Fruit fly (Drosophila melanogaster) Kc167 (cell line): Measurements from ENCODE around the gene Ir7c.

Experiments
- Myc ChIP-seq: fragments of >200 bp; optimal IDR thresholded peaks from 2 replicates; lab custom pipeline; 2017; ENCODE audit warnings: missing external identifiers
- Sin3A ChIP-seq: fragments of >200 bp; optimal IDR thresholded peaks from 2 replicates; lab custom pipeline; 2018; ENCODE audit warnings: missing external identifiers
- h ChIP-seq: fragments of >200 bp; optimal IDR thresholded peaks from 3 replicates; lab custom pipeline; 2018; ENCODE audit warnings: missing external identifiers
- insv ChIP-seq: fragments of >200 bp; optimal IDR thresholded peaks from 3 replicates; lab custom pipeline; 2018; ENCODE audit warnings: missing external identifiers
- psq ChIP-seq: fragments of >200 bp; optimal IDR thresholded peaks from 2 replicates; lab custom pipeline; 2017; ENCODE audit warnings: missing external identifiers
- ttk ChIP-seq: sonication (Bioruptor generic); optimal IDR thresholded peaks from 2 replicates; lab custom pipeline; 2017; ENCODE audit warnings: missing external identifiers

Gene Ir7c

DNA sequence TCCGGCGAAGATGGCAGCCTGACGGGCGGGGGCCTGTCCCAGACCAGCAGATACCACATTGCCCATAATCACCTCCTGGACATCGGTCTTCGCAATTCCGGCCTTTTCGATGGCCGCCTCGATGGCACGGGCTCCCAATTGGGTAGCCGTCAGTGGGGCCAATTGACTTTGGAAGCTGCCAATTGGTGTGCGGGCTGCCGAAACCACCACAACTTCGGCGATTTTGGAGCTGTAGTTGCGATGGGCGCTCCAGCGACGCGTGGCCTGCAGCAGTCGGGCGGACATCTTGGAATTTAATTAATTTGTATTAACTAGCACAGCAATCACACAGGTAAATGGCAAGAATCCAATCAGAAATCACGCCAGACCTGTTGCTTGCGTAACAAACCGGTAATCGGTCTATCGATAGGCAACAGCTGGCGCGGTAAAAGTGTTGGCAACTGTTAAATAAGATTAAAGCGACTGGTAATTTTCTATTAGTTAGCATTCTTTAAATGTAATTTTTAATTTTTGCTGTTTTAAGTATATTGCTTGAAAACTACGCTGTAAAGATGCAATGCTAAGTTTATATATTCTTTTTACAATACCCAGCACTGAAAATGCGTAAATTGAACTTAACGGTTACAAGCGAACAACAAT is 14.3 kb downstream of the Ir7c start, which contains the start of gene Acat1:
Acat1 (minus strand) TSS at position 400 of the 639 bp plus-strand sequence.
- TF ChIP-seq psq (no peak), Myc (lab: Kevin White, UChicago) (no peak), Sin3A (no peak), insv (lab: Kevin White, UChicago) (no peak), h (lab: Kevin White, UChicago) (no peak), ttk (lab: Kevin White, UChicago) (no peak)

dm6 chrX:7891596-7892538 is 17.7 kb downstream of the Ir7c start, which contains the start of gene Nek2:
Gene Nek2 (minus strand): TSS chrX:7891646.
- no peak for TF ChIP-seq Sin3A
- TF ChIP-seq Myc (lab: Kevin White, UChicago): no peak
- no peak for TF ChIP-seq psq
- TF ChIP-seq h (lab: Kevin White, UChicago): no peak
- TF ChIP-seq ttk (lab: Kevin White, UChicago): no peak
- TF ChIP-seq insv (lab: Kevin White, UChicago): no peak

DNA sequence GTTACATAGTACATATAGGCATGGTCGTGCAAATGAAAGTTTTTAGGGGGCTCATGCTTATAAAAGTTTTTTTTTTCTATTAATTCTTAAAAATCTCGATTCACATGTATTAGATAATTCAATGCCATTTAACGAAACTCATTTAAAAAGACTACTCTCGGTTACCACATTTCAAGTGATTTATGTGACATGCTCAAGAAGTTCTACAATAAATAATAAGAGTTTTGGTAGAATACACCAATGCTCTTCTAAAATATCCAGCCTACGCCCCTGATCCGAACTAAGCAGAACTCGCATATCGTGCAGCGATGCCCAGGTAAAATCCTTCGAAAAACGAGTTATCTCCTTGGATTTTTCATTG is 18.3 kb downstream of the Ir7c start:
- TF ChIP-seq insv (lab: Kevin White, UChicago): no peak
- no peak for TF ChIP-seq h (lab: Kevin White, UChicago)
- no peak for TF ChIP-seq ttk (lab: Kevin White, UChicago)
- no peak for TF ChIP-seq Myc (lab: Kevin White, UChicago)
- no peak for TF ChIP-seq psq
- no peak for TF ChIP-seq Sin3A

DNA sequence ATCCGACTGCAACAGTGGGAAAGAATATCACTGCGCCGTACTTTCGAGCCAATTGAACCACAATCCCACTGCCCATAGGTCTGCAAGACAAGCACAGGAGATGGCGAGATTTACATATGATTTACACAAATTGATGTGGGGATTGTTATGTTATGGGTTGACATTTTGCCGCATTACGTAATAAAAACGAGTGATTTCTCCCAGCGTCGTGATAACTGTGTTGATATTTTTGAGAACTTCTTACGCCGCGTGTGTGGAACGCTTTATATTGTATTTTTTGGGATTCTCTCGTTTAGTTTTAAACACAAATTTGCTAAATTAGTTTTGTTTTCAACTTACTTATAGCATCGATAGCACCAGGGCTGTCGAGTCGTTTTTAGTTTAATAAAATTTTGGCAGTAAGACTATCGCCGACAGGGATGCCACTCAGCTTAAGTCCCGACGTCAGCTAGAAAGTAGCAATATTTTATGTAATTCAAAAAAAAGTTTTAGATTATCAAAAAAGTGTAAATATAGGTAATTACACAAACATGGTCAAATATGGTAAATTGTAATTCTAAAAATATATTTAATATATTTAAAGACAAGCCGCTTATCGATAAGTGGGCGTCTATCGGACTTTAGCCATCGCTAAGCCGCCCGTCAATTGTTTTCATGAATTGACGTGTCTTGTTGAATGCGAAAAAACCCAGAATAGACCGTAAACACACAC is 19.4 kb downstream of the Ir7c start, which contains the start of the genes CG45089, ND-MNLL and p115:
CG45089 (minus strand) TSS at position 388 of the 712 bp plus-strand sequence.
ND-MNLL (minus strand) TSS at position 388 of the 712 bp plus-strand sequence.
p115 (plus strand) TSS at position 621 of the 712 bp plus-strand sequence.
- TF ChIP-seq psq (no peak), insv (lab: Kevin White, UChicago) (no peak), h (lab: Kevin White, UChicago) (no peak), Myc (lab: Kevin White, UChicago) (no peak), Sin3A (no peak), ttk (lab: Kevin White, UChicago) (no peak)

DNA sequence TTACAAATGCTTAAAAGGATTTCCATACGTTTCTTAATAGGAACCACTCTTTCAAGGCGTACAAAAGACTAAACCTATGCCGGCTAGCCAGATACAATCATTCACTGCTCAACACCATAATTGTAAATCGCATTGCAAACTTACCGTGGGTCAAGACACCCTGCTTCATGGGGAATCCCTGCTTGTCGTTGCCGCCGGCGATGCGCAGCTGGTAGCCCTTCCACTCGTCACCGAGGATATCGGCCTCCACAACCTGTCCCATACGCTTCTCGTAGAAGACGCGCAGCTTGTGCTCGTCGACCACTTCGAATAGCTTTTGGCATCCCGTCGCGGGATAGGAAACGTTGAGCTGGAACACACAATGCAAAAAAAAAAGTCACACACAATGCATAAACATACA is 26.5 kb downstream of the Ir7c start:
- no peak for TF ChIP-seq insv (lab: Kevin White, UChicago)
- no peak for TF ChIP-seq psq
- TF ChIP-seq ttk (lab: Kevin White, UChicago): no peak
- TF ChIP-seq Sin3A: no peak

DNA sequence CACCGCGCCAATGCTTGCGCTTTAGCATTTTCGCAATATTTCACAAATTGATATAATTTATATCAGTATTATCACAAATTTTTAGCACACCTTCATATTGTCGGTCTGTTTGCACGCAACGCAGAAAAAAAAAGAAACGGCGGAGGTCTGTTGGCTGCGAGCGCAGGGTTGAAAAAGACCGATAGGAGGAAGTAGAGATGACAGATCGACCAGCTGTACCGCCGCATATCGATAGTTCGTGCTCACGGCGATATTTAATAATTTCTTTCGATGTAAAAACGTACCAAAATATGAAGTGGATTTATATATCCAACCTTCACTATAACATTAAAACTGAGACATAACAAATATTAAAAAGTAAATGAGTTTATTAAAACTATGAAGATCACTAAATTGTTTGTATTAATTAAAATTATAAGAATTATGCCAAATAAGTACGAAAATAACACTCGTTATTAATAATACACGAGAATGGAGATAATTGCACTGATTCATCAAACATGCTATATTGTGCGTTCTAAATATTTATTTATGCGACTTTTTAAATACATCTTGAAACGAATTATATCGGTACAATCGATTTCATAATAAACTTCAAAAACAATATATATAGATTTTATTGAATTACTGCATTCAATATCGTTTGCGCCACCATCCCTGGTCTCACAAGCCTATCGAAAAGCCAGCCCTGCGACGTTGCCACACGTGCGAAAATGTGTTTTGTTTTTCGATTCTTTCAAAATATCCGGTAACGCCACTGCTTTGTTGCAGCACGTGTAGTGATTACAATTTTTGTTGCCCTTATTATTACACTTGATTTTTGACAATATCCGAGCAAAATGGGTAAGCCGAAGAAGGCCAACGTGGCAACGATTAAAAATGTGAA is 27.2 kb downstream of the Ir7c start, which contains the start of the genes RpS6 and bys:
RpS6 (minus strand) TSS at position 179 of the 886 bp plus-strand sequence.
bys (plus strand) TSS at position 728 of the 886 bp plus-strand sequence.
- TF ChIP-seq ttk (lab: Kevin White, UChicago) (no peak), psq (no peak), Sin3A (no peak)

dm6 chrX:7908239-7909068 is 34.3 kb downstream of the Ir7c start, which contains the start of the genes dpr14 and spidey:
Gene dpr14 (minus strand): TSS chrX:7908286.
Gene spidey (plus strand): TSS chrX:7908931.
- TF ChIP-seq Myc (lab: Kevin White, UChicago): no peak
- no peak for TF ChIP-seq insv (lab: Kevin White, UChicago)
- TF ChIP-seq psq: no peak
- no peak for TF ChIP-seq Sin3A
- no peak for TF ChIP-seq h (lab: Kevin White, UChicago)
- TF ChIP-seq ttk (lab: Kevin White, UChicago): no peak

- no peak for TF ChIP-seq Sin3A
- TF ChIP-seq h (lab: Kevin White, UChicago): no peak
- no peak for TF ChIP-seq psq
- no peak for TF ChIP-seq insv (lab: Kevin White, UChicago)
- no peak for TF ChIP-seq Myc (lab: Kevin White, UChicago)
- TF ChIP-seq ttk (lab: Kevin White, UChicago): no peak
Observed at dm6 chrX:7909069-7909389, 34.8 kb downstream of the Ir7c start.

DNA sequence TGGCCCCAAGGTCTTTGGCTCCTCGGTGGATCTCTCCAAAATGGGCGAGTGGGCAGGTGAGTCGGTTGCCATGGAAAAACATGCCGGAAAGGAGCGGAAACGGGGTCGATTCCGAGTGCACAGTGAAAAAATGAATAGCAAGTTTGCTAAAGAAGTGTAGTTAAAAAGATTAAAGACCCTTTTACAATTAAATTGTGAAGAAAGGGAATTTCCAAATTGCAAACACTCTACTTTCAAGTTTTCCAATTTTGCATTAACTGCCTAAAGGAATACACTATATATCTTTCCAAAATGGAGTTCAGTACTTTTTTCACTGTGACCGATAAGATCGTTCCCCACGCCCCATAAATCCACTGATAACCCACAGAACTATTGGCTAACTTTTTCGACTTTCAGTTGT is 35.3 kb downstream of the Ir7c start:
- TF ChIP-seq Sin3A (no peak), Myc (lab: Kevin White, UChicago) (no peak), ttk (lab: Kevin White, UChicago) (no peak), psq (no peak), insv (lab: Kevin White, UChicago) (no peak)

dm6 chrX:7911983-7912630 is 37.9 kb downstream of the Ir7c start, which contains the start of gene snz:
Gene snz (plus strand): TSS chrX:7912089.
- no peak for TF ChIP-seq Myc (lab: Kevin White, UChicago)
- no peak for TF ChIP-seq ttk (lab: Kevin White, UChicago)
- no peak for TF ChIP-seq psq
- no peak for TF ChIP-seq Sin3A
- TF ChIP-seq insv (lab: Kevin White, UChicago): no peak
- no peak for TF ChIP-seq h (lab: Kevin White, UChicago)
